Worm (Caenorhabditis elegans): ENCODE data around the gene T03D3.5.

ce11 chrV:2826815-2827214 is at the start of gene T03D3.5:
- TF ChIP-seq snpc-4 (tag; optimal IDR thresholded peaks at IDR 0.05) = no peak
- TF ChIP-seq zip-8 (tag; optimal IDR thresholded peaks at IDR 0.05) = no peak
- TF ChIP-seq pha-4 (tag; optimal IDR thresholded peaks at IDR 0.05) = no peak
- TF ChIP-seq flh-1 (GFP tag; optimal IDR thresholded peaks at IDR 0.05) = no peak
- TF ChIP-seq lsy-2 (tag; optimal IDR thresholded peaks at IDR 0.05) = no peak
- TF ChIP-seq M03D4.4 (tag; optimal IDR thresholded peaks at IDR 0.05) = no peak
- TF ChIP-seq nhr-237 (tag; optimal IDR thresholded peaks at IDR 0.05) = no peak

Data from whole organism, mixed stage, embryonic.